Fruit fly (Drosophila melanogaster) whole organism, embryonic: ENCODE measurements around the gene Agpat2.

ENCODE experiments used
- Atf-2 ChIP-seq: fragments of 200-800 bp; sonication (Bioruptor generic); optimal IDR thresholded peaks from 2 replicates; lab custom pipeline; 2016; ENCODE audit warnings: missing biosample characterization, missing genetic modification characterization
- CG10959 ChIP-seq: fragments of 200-800 bp; sonication (Bioruptor generic); IDR thresholded peaks from 2 replicates; pipeline ENCODE4 v1.3.6; 2022; ENCODE audit warnings: missing biosample characterization, missing genetic modification characterization
- CG10979 ChIP-seq: fragments of 200-800 bp; sonication (Bioruptor generic); optimal IDR thresholded peaks from 2 replicates; lab custom pipeline; 2018; ENCODE audit warnings: missing biosample characterization, mild to moderate bottlenecking, missing genetic modification characterization, moderate library complexity
- CG13296 ChIP-seq: fragments of 200-800 bp; sonication (Bioruptor generic); optimal IDR thresholded peaks from 3 replicates; lab custom pipeline; 2018; ENCODE audit warnings: missing biosample characterization, mild to moderate bottlenecking, missing genetic modification characterization
- CG13424 ChIP-seq: fragments of 200-800 bp; sonication (Bioruptor generic); optimal IDR thresholded peaks from 2 replicates; lab custom pipeline; 2019; ENCODE audit warnings: missing biosample characterization, mild to moderate bottlenecking, missing genetic modification characterization, moderate library complexity
- CG15011 ChIP-seq: fragments of 200-800 bp; sonication (Bioruptor generic); optimal IDR thresholded peaks from 3 replicates; lab custom pipeline; 2018; ENCODE audit warnings: missing biosample characterization, mild to moderate bottlenecking, missing genetic modification characterization
- CG1603 ChIP-seq: fragments of 200-800 bp; sonication (Bioruptor generic); optimal IDR thresholded peaks from 2 replicates; lab custom pipeline; 2019; ENCODE audit warnings: missing biosample characterization, mild to moderate bottlenecking, missing genetic modification characterization, moderate library complexity
- CG16779 ChIP-seq: fragments of 200-800 bp; sonication (Bioruptor generic); IDR thresholded peaks from 2 replicates; pipeline ENCODE4 v1.3.6; 2022; ENCODE audit warnings: missing biosample characterization, missing genetic modification characterization
- CG17361 ChIP-seq: fragments of 200-800 bp; sonication (Bioruptor generic); IDR thresholded peaks from 3 replicates; pipeline ENCODE4 v1.3.6; 2022; ENCODE audit warnings: missing biosample characterization, missing genetic modification characterization
- CG17829 ChIP-seq: fragments of 200-800 bp; optimal IDR thresholded peaks from 2 replicates; lab custom pipeline; 2019; ENCODE audit warnings: missing biosample characterization, mild to moderate bottlenecking, missing genetic modification characterization, moderate library complexity
- CG18599 ChIP-seq: fragments of 200-800 bp; sonication (Bioruptor generic); optimal IDR thresholded peaks from 3 replicates; lab custom pipeline; 2017; ENCODE audit warnings: missing biosample characterization, missing genetic modification characterization, mild to moderate bottlenecking, moderate library complexity, missing genetic modification reagents
- CG2120 ChIP-seq: fragments of 200-800 bp; sonication (Bioruptor generic); optimal IDR thresholded peaks from 3 replicates; lab custom pipeline; 2016; ENCODE audit warnings: missing biosample characterization, missing genetic modification characterization
- CG32532 ChIP-seq: fragments of 200-800 bp; sonication (Bioruptor generic); IDR thresholded peaks from 2 replicates; pipeline ENCODE4 v1.3.6; 2022; ENCODE audit warnings: missing biosample characterization, missing genetic modification characterization
- CG32772 ChIP-seq: fragments of 200-800 bp; sonication (Bioruptor generic); IDR thresholded peaks from 2 replicates; pipeline ENCODE4 v1.3.6; 2022; ENCODE audit warnings: missing biosample characterization, missing genetic modification characterization
- CG34224 ChIP-seq: fragments of 200-800 bp; sonication (Bioruptor generic); IDR thresholded peaks from 3 replicates; pipeline ENCODE4 v1.3.6; 2022; ENCODE audit warnings: missing biosample characterization, missing genetic modification characterization; ENCODE audit not compliant: partially characterized antibody
- CG34376 ChIP-seq: fragments of 200-800 bp; sonication (Bioruptor generic); optimal IDR thresholded peaks from 2 replicates; lab custom pipeline; 2018; ENCODE audit warnings: missing biosample characterization, mild to moderate bottlenecking, missing genetic modification characterization
- CG42726 ChIP-seq: fragments of 200-800 bp; sonication (Bioruptor generic); IDR thresholded peaks from 2 replicates; pipeline ENCODE4 v1.3.6; 2022; ENCODE audit warnings: missing biosample characterization, missing genetic modification characterization; ENCODE audit not compliant: partially characterized antibody
- Doc3 ChIP-seq: fragments of 200-800 bp; sonication (Bioruptor generic); IDR thresholded peaks from 3 replicates; pipeline ENCODE4 v1.3.6; 2022; ENCODE audit warnings: missing biosample characterization, missing genetic modification characterization; ENCODE audit not compliant: partially characterized antibody
- Dp ChIP-seq: fragments of 200-800 bp; sonication (Bioruptor generic); optimal IDR thresholded peaks from 2 replicates; lab custom pipeline; 2018; ENCODE audit warnings: missing biosample characterization, mild to moderate bottlenecking, missing genetic modification characterization, moderate library complexity
- Drgx ChIP-seq: fragments of 200-800 bp; sonication (Bioruptor generic); IDR thresholded peaks from 2 replicates; pipeline ENCODE4 v1.3.6; 2022; ENCODE audit warnings: missing biosample characterization, missing genetic modification characterization
- E2f1 ChIP-seq: fragments of 200-800 bp; sonication (Bioruptor generic); IDR thresholded peaks from 2 replicates; pipeline ENCODE4 v1.3.6; 2022; ENCODE audit warnings: missing biosample characterization, missing genetic modification characterization
- Fer3 ChIP-seq: fragments of 200-800 bp; sonication (Bioruptor generic); optimal IDR thresholded peaks from 2 replicates; lab custom pipeline; 2018; ENCODE audit warnings: missing biosample characterization, mild to moderate bottlenecking, missing genetic modification characterization, moderate library complexity
- Gug ChIP-seq: fragments of 200-800 bp; sonication (Bioruptor generic); IDR thresholded peaks from 4 replicates; pipeline ENCODE4 v1.3.6; 2022; ENCODE audit warnings: missing biosample characterization, missing genetic modification characterization
- HLH4C ChIP-seq: fragments of 200-800 bp; sonication (Bioruptor generic); IDR thresholded peaks from 3 replicates; pipeline ENCODE4 v1.3.6; 2022; ENCODE audit warnings: missing biosample characterization, missing genetic modification characterization; ENCODE audit not compliant: partially characterized antibody
- MTF-1 ChIP-seq: fragments of 200-800 bp; sonication (Bioruptor generic); optimal IDR thresholded peaks from 2 replicates; lab custom pipeline; 2018; ENCODE audit warnings: missing biosample characterization, mild to moderate bottlenecking, missing genetic modification characterization, borderline replicate concordance
- Neu2 ChIP-seq: fragments of 200-800 bp; sonication (Bioruptor generic); optimal IDR thresholded peaks from 3 replicates; lab custom pipeline; 2016; ENCODE audit warnings: missing biosample characterization, missing genetic modification characterization, borderline replicate concordance
- Nf-YA ChIP-seq: fragments of 200-800 bp; sonication (Bioruptor generic); IDR thresholded peaks from 2 replicates; pipeline ENCODE4 v1.3.6; 2022; ENCODE audit warnings: missing biosample characterization, missing genetic modification characterization
- Oli ChIP-seq: fragments of 200-800 bp; sonication (Bioruptor generic); optimal IDR thresholded peaks from 2 replicates; lab custom pipeline; 2018; ENCODE audit warnings: missing biosample characterization, mild to moderate bottlenecking, missing genetic modification characterization, moderate library complexity
- Xbp1 ChIP-seq: fragments of 200-800 bp; sonication (Bioruptor generic); optimal IDR thresholded peaks from 3 replicates; lab custom pipeline; 2016; ENCODE audit warnings: missing biosample characterization, mild to moderate bottlenecking, missing genetic modification characterization
- abd-A ChIP-seq: fragments of 200-800 bp; sonication (Bioruptor generic); optimal IDR thresholded peaks from 3 replicates; lab custom pipeline; 2019; ENCODE audit warnings: missing biosample characterization, mild to moderate bottlenecking, missing genetic modification characterization, moderate library complexity
- bigmax ChIP-seq: fragments of 200-800 bp; sonication (Bioruptor generic); optimal IDR thresholded peaks from 2 replicates; lab custom pipeline; 2018; ENCODE audit warnings: missing biosample characterization, mild to moderate bottlenecking, missing genetic modification characterization
- dati ChIP-seq: fragments of 200-800 bp; sonication (Bioruptor generic); IDR thresholded peaks from 2 replicates; pipeline ENCODE4 v1.3.6; 2022; ENCODE audit warnings: missing biosample characterization, missing genetic modification characterization
- gcm ChIP-seq: fragments of 200-800 bp; sonication (Bioruptor generic); optimal IDR thresholded peaks from 2 replicates; lab custom pipeline; 2019; ENCODE audit warnings: missing biosample characterization, mild to moderate bottlenecking, missing genetic modification characterization, moderate library complexity
- gfzf ChIP-seq: fragments of 200-800 bp; sonication (Bioruptor generic); optimal IDR thresholded peaks from 2 replicates; lab custom pipeline; 2016; ENCODE audit warnings: missing biosample characterization, mild to moderate bottlenecking, missing genetic modification characterization, moderate library complexity
- klu ChIP-seq: fragments of 200-800 bp; sonication (Bioruptor generic); IDR thresholded peaks from 2 replicates; pipeline ENCODE4 v1.3.6; 2022; ENCODE audit warnings: missing biosample characterization, missing genetic modification characterization
- nau ChIP-seq: fragments of 200-800 bp; sonication (Bioruptor generic); optimal IDR thresholded peaks from 3 replicates; lab custom pipeline; 2017; ENCODE audit warnings: missing biosample characterization, mild to moderate bottlenecking, missing genetic modification characterization, missing genetic modification reagents
- org-1 ChIP-seq: fragments of 200-800 bp; sonication (Bioruptor generic); optimal IDR thresholded peaks from 2 replicates; lab custom pipeline; 2017; ENCODE audit warnings: missing biosample characterization, missing genetic modification characterization
- pho ChIP-seq: fragments of 200-800 bp; sonication (Bioruptor generic); optimal IDR thresholded peaks from 2 replicates; lab custom pipeline; 2016; ENCODE audit warnings: missing biosample characterization, missing genetic modification characterization
- psq ChIP-seq: fragments of 200-800 bp; sonication (Bioruptor generic); optimal IDR thresholded peaks from 2 replicates; lab custom pipeline; 2017; ENCODE audit warnings: missing biosample characterization, missing genetic modification characterization
- salm ChIP-seq: fragments of 200-800 bp; sonication (Bioruptor generic); optimal IDR thresholded peaks from 2 replicates; lab custom pipeline; 2018; ENCODE audit warnings: missing biosample characterization, mild to moderate bottlenecking, missing genetic modification characterization
- slou ChIP-seq: fragments of 200-800 bp; sonication (Bioruptor generic); optimal IDR thresholded peaks from 3 replicates; lab custom pipeline; 2016; ENCODE audit warnings: missing biosample characterization, missing genetic modification characterization
- slp2 ChIP-seq: fragments of 200-800 bp; sonication (Bioruptor generic); optimal IDR thresholded peaks from 2 replicates; lab custom pipeline; 2016; ENCODE audit warnings: missing biosample characterization, missing genetic modification characterization
- sug ChIP-seq: fragments of 200-800 bp; optimal IDR thresholded peaks from 2 replicates; lab custom pipeline; 2019; ENCODE audit warnings: missing biosample characterization, mild to moderate bottlenecking, missing genetic modification characterization, moderate library complexity
- tna ChIP-seq: fragments of 200-800 bp; sonication (Bioruptor generic); IDR thresholded peaks from 2 replicates; pipeline ENCODE4 v1.3.6; 2022; ENCODE audit warnings: missing biosample characterization, missing genetic modification characterization; ENCODE audit not compliant: partially characterized antibody
- unc-4 ChIP-seq: fragments of 200-800 bp; sonication (Bioruptor generic); IDR thresholded peaks from 2 replicates; pipeline ENCODE4 v1.3.6; 2022; ENCODE audit warnings: missing biosample characterization, missing genetic modification characterization; ENCODE audit not compliant: partially characterized antibody
- vfl ChIP-seq: fragments of 200-800 bp; sonication (Bioruptor generic); optimal IDR thresholded peaks from 2 replicates; lab custom pipeline; 2016; ENCODE audit warnings: missing biosample characterization, missing genetic modification characterization
- zen2 ChIP-seq: fragments of 200-800 bp; sonication (Bioruptor generic); IDR thresholded peaks from 3 replicates; pipeline ENCODE4 v1.3.6; 2022; ENCODE audit warnings: missing biosample characterization, missing genetic modification characterization; ENCODE audit not compliant: partially characterized antibody
- zfh2 ChIP-seq: fragments of 200-800 bp; sonication (Bioruptor generic); optimal IDR thresholded peaks from 2 replicates; lab custom pipeline; 2016; ENCODE audit warnings: missing biosample characterization, missing genetic modification characterization

Agpat2 gene

DNA sequence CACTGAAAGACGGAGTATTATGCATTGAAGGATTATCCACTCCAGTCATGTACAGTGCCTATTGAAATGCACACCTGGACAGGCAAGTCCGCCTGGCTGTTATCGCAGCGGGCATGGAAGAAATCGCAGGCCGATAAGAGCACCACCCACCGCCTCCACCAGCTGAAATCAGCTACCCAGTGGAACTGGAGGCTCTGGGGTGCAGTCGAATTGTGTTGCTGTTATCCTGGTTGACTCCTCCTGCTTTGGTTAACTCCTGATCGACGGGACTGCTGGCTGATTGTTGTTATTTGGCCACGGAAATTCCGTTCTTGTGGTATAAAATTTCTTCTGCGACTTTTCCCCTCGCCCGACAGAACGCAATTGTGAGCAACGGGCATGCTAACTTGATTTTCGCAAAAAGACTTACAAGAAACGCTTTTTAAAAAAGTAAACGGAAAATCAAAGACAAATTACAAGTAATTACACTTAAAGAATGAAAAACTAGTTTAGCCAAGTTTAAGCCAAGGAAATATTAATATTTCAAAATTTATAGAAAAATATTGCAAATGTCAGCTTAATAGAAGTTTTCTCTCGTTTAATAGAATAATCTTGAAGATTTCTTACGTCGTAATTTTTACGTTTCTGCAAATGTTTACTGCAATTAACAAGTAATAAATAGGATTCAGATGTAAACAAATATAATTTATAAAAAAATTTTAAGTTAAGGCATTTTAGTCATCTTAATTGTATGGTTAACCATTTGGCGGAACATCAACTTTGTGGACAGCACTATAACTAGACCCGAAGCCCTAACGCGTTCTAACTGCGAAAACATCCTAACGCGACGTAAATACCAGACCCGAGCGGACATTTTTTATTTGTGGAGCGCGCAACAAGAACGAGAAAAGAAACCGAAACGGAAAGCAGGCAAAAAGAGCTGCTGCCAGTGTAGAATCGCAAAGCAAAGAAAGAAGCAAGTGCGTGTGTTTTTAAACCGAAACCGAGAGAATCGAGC, 48.6 kb downstream of the Agpat2 start, which contains the start of the genes CG13398 and Akap200 (continued):
- no peak for TF ChIP-seq Doc3 (GFP tag; lab: Robert Waterston, UW)
- TF ChIP-seq Atf-2 (GFP tag; lab: Kevin White, UChicago), result no peak
- TF ChIP-seq Drgx, result no peak; the same call in 1 of the 2 replicates
- no peak for TF ChIP-seq Neu2 (GFP tag; lab: Kevin White, UChicago)
- no peak for TF ChIP-seq Nf-YA (GFP tag; lab: Robert Waterston, UW)
- TF ChIP-seq vfl (GFP tag; lab: Kevin White, UChicago), result no peak
- no peak for TF ChIP-seq bigmax (GFP tag; lab: Kevin White, UChicago)
- peak; percentile 48 for TF ChIP-seq CG2120 (GFP tag; lab: Kevin White, UChicago)
- TF ChIP-seq CG34376, result no peak
- peak; percentile 34 for TF ChIP-seq CG1603
- no peak for TF ChIP-seq CG32772
- TF ChIP-seq CG17829 (tag; lab: Kevin White, UChicago), result peak; percentile 37
- TF ChIP-seq pho (GFP tag; lab: Kevin White, UChicago), result peak; percentile 3
- peak; percentile 80 for TF ChIP-seq gfzf (GFP tag; lab: Kevin White, UChicago)
- no peak for TF ChIP-seq unc-4 (GFP tag; lab: Robert Waterston, UW)
- TF ChIP-seq HLH4C, result no peak
- TF ChIP-seq Xbp1 (GFP tag; lab: Kevin White, UChicago), result peak; percentile 39
- TF ChIP-seq sug (tag; lab: Kevin White, UChicago), result peak; percentile 14
- no peak for TF ChIP-seq org-1 (GFP tag; lab: Kevin White, UChicago)
- TF ChIP-seq CG42726 (GFP tag; lab: Robert Waterston, UW), result no peak
- TF ChIP-seq Fer3, result no peak
- no peak for TF ChIP-seq abd-A (tag; lab: Kevin White, UChicago)
- no peak for TF ChIP-seq gcm (GFP tag; lab: Kevin White, UChicago)
- TF ChIP-seq zfh2, result no peak
- TF ChIP-seq psq, result no peak
- no peak for TF ChIP-seq CG10979 (tag; lab: Kevin White, UChicago)
- TF ChIP-seq CG34224 (GFP tag; lab: Robert Waterston, UW), result no peak
- peak; percentile 76 for TF ChIP-seq CG17361 (GFP tag; lab: Robert Waterston, UW)
- TF ChIP-seq E2f1 (GFP tag; lab: Robert Waterston, UW), result no peak
- no peak for TF ChIP-seq Oli (tag; lab: Kevin White, UChicago)
- TF ChIP-seq CG13296 (GFP tag; lab: Kevin White, UChicago), result no peak
- peak; percentile 46 for TF ChIP-seq CG13424
- TF ChIP-seq MTF-1 (GFP tag; lab: Kevin White, UChicago), result peak; percentile 14
- TF ChIP-seq Gug (GFP tag; lab: Robert Waterston, UW), result no peak
- TF ChIP-seq CG15011 (GFP tag; lab: Kevin White, UChicago), result no peak
- no peak for TF ChIP-seq CG16779
- no peak for TF ChIP-seq CG32532 (GFP tag; lab: Robert Waterston, UW)
- TF ChIP-seq CG10959 (GFP tag; lab: Robert Waterston, UW), result no peak
- TF ChIP-seq salm (tag; lab: Kevin White, UChicago), result no peak
- no peak for TF ChIP-seq tna
- TF ChIP-seq zen2 (GFP tag; lab: Robert Waterston, UW), result no peak
- no peak for TF ChIP-seq slp2 (GFP tag; lab: Kevin White, UChicago)
- TF ChIP-seq slou, result no peak
- TF ChIP-seq klu (GFP tag; lab: Robert Waterston, UW), result 0 out of 2 replicates have a peak, but pooled peaks have one; percentile 23
- TF ChIP-seq Dp, result peak; percentile 49
- TF ChIP-seq dati (GFP tag; lab: Robert Waterston, UW), result no peak
- TF ChIP-seq CG18599 (GFP tag; lab: Kevin White, UChicago), result no peak
- TF ChIP-seq nau (GFP tag; lab: Kevin White, UChicago), result no peak
